Worm (Caenorhabditis elegans): ENCODE measurements around the gene ZK1321.1.

Gene ZK1321.1

DNA sequence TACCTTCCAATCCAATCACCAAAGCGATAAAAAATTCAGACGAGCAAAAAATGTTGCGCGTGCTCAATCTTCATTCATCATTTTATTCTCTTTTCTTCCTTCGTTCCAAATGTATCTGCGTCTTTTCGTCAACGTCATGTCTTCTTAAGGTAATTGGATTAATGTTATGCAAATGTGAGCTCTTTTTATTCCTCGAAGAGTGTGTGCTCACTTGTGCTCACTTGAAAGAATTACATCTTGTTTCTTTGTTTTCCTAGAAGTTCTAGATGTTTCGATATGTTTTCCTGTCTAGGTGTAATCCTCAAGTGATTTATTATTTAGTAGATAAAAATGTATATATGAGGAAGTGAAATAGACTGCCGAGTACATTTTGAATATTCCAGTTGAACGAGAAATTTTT, 1.6 kb downstream of the ZK1321.1 start:
- TF ChIP-seq ceh-31 (tag; optimal IDR thresholded peaks at IDR 0.05) (no peak), ceh-2 (tag; optimal IDR thresholded peaks at IDR 0.05) (no peak), gmeb-2 (tag; optimal IDR thresholded peaks at IDR 0.05) (no peak), ceh-22 (tag; optimal IDR thresholded peaks at IDR 0.05) (no peak), fax-1 (tag; optimal IDR thresholded peaks at IDR 0.05) (no peak), ceh-9 (tag; optimal IDR thresholded peaks at IDR 0.05) (no peak), hlh-13 (GFP tag; optimal IDR thresholded peaks at IDR 0.05) (no peak), npax-4 (tag; optimal IDR thresholded peaks at IDR 0.05) (no peak), ceh-19 (GFP tag; optimal IDR thresholded peaks at IDR 0.05) (no peak), ahr-1 (tag; optimal IDR thresholded peaks at IDR 0.05) (no peak)

DNA sequence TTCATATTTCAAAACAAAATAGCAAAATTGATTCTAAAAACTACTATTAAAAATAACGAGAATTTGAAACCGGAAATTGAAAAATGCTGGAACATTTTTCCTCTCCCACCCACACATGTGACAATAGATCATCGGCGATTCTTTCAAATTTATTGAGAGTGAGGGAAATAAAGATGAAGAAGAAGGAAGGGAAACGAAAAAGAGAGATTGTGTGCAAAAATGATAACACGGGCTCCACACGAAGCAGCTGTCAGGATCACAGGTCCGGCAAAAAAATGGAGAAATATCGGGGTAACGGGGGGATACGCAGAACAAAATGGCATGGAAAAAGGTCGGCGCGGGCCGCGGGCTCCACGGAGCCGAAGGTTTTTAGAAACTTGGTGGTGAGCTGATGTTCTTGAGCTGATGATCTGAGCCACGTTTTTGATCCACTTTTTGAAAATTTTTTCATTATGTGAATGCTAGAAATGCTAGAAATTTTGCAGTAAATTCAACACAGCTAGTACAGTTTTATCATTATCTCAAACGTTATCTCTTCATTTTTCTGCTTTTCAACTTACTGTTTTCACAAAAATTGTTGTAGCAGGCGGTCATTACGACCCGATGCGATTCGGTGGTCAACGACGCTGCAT, 3.9 kb downstream of the ZK1321.1 start, which contains the start of gene shk-1:
TSS of gene shk-1 (plus strand) at position 582 of the 632 bp plus-strand sequence.
- TF ChIP-seq odd-2 (tag; optimal IDR thresholded peaks at IDR 0.05) (no peak), unc-55 (GFP tag; optimal IDR thresholded peaks at IDR 0.05) (no peak), tbx-7 (tag; optimal IDR thresholded peaks at IDR 0.05) (no peak), che-1 (tag; optimal IDR thresholded peaks at IDR 0.05) (no peak), K09A11.1 (tag; optimal IDR thresholded peaks at IDR 0.05; ENCODE audit: insufficient read depth) (no peak), ref-2 (tag; optimal IDR thresholded peaks at IDR 0.05) (no peak), dmd-4 (tag; optimal IDR thresholded peaks at IDR 0.05; ENCODE audit: borderline replicate concordance) (no peak), ceh-31 (tag; optimal IDR thresholded peaks at IDR 0.05) (no peak), ceh-18 (tag; optimal IDR thresholded peaks at IDR 0.05) (peak; percentile 77), madf-2 (tag; optimal IDR thresholded peaks at IDR 0.05) (no peak), mec-3 (tag; optimal IDR thresholded peaks at IDR 0.05; ENCODE audit: borderline replicate concordance) (no peak), nhr-11 (tag; optimal IDR thresholded peaks at IDR 0.05) (peak; percentile 87), hlh-13 (GFP tag; optimal IDR thresholded peaks at IDR 0.05) (no peak), ceh-34 (tag; optimal IDR thresholded peaks at IDR 0.05) (no peak), Y22D7AL.16 (tag; optimal IDR thresholded peaks at IDR 0.05) (no peak), pha-2 (tag; optimal IDR thresholded peaks at IDR 0.05) (no peak), rnt-1 (tag; optimal IDR thresholded peaks at IDR 0.05) (peak; percentile 23), fkh-10 (GFP tag; optimal IDR thresholded peaks at IDR 0.05) (no peak), ztf-16 (tag; optimal IDR thresholded peaks at IDR 0.05) (no peak), dve-1 (tag; optimal IDR thresholded peaks at IDR 0.05) (no peak)

DNA sequence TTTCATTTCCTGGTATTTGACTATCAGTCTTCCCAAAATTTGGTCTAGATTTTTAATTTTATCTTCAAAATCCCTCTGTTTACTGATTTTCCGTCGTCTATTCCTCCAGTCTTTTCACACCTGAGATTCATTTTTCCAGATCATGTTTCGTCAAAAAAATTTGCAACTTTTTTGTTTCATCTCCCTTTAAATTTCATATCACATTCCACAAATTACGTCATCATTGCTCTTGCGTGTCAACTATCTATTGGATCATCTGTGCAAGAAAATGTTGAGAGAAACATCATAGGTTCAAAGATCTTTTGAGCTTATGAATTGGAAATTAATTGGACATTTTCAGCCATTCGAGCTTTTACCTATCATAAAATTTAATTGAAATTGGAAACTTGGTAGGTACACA, 5.6 kb downstream of the ZK1321.1 start:
- no peak for TF ChIP-seq K02D7.2 (tag; optimal IDR thresholded peaks at IDR 0.05)
- TF ChIP-seq ceh-31 (tag; optimal IDR thresholded peaks at IDR 0.05) = no peak
- TF ChIP-seq T23F11.4 (GFP tag; optimal IDR thresholded peaks at IDR 0.05) = no peak
- TF ChIP-seq pax-1 (tag; optimal IDR thresholded peaks at IDR 0.05) = no peak
- no peak for TF ChIP-seq pag-3 (tag; optimal IDR thresholded peaks at IDR 0.05; ENCODE audit: borderline replicate concordance)
- no peak for TF ChIP-seq pha-2 (tag; optimal IDR thresholded peaks at IDR 0.05)
- no peak for TF ChIP-seq mec-3 (tag; optimal IDR thresholded peaks at IDR 0.05; ENCODE audit: borderline replicate concordance)
- TF ChIP-seq tbx-7 (tag; optimal IDR thresholded peaks at IDR 0.05) = no peak
- TF ChIP-seq fax-1 (tag; optimal IDR thresholded peaks at IDR 0.05) = no peak
- no peak for TF ChIP-seq odd-2 (tag; optimal IDR thresholded peaks at IDR 0.05)

DNA sequence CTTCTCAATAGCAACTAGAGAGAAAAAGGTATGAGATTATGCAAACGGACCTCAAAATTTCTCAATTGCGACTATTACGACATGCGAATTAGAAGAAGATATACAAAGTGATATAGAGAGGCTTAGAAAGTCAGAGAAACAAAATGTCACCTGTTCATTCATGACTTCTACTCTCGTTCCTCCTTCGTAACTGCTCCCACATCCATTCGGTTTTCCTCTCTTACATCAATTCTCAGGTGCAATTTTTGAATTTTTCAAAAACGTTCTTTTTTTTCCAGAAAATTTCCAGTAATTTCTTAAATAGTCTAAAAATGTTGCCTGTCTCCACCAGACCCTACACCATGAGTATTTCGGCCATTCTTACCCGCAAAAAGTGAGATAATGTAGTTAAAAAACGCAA, 10.9 kb downstream of the ZK1321.1 start:
- peak; percentile 62 for TF ChIP-seq unc-55 (GFP tag; optimal IDR thresholded peaks at IDR 0.05)
- no peak for TF ChIP-seq pha-2 (tag; optimal IDR thresholded peaks at IDR 0.05)
- no peak for TF ChIP-seq lin-11 (tag; optimal IDR thresholded peaks at IDR 0.05)

Measured in whole organism, late embryonic.